Fruit fly (Drosophila melanogaster): ENCODE results near the gene BomT3.
A peak's percentile ranks its signal among the peaks of the same experiment; 100 is the strongest.

DNA sequence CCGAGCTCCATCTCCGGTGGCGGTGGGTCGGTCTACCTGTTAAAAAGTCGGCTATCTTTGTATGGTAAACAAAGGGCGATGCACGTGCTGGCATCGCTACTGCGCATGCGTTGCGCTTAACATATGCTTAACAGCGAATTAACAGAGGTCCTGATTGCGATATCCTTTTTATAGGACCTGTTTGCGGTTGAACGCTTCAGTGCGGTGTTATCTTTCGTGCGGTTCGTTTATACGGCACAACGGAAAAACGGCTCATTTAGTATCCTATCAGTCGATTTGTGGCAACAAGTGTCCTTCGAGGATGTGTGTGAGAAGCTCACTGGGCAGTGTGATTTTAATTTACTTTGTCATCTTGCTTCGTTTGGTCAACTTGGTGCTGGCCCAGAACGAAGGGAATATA, 6.0 kb downstream of the BomT3 start, which contains the start of gene CG13408:
- TF ChIP-seq EcR (GFP tag; optimal IDR thresholded peaks at IDR 0.05) (no peak), CG12605 (GFP tag; IDR thresholded peaks at IDR 0.05) (peak; percentile 67), CG10348 (GFP tag; IDR thresholded peaks at IDR 0.05) (no peak), Snoo (tag; optimal IDR thresholded peaks at IDR 0.05) (no peak), rn (GFP tag; IDR thresholded peaks at IDR 0.05) (no peak)
